Worm (Caenorhabditis elegans) whole organism, mixed stage, embryonic: ENCODE measurements around the gene E02A10.4.

Source experiments
- M03D4.4 ChIP-seq: sonication (generic microtip); optimal IDR thresholded peaks from 2 replicates; lab custom pipeline; 2017; ENCODE audit warnings: mild to moderate bottlenecking, missing genetic modification characterization, missing compliant biosample characterization
- bed-3 ChIP-seq: fragments of 200-800 bp; sonication (Bioruptor generic); optimal IDR thresholded peaks from 3 replicates; lab custom pipeline; 2018; ENCODE audit warnings: mild to moderate bottlenecking, missing genetic modification characterization, moderate library complexity, missing compliant biosample characterization
- blmp-1 ChIP-seq: fragments of 150-350 bp; optimal IDR thresholded peaks from 2 replicates; lab custom pipeline; 2014; ENCODE audit warnings: missing biosample characterization, missing genetic modification characterization
- ceh-39 ChIP-seq: fragments of 150-350 bp; optimal IDR thresholded peaks from 2 replicates; lab custom pipeline; 2014; ENCODE audit warnings: missing biosample characterization, missing genetic modification characterization
- ceh-43 ChIP-seq: fragments of 200-800 bp; sonication (Bioruptor generic); optimal IDR thresholded peaks from 2 replicates; lab custom pipeline; 2018; ENCODE audit warnings: mild to moderate bottlenecking, missing genetic modification characterization, moderate library complexity, missing compliant biosample characterization
- ceh-83 ChIP-seq: fragments of 200-800 bp; sonication (Bioruptor generic); optimal IDR thresholded peaks from 2 replicates; lab custom pipeline; 2018; ENCODE audit warnings: mild to moderate bottlenecking, missing genetic modification characterization, missing compliant biosample characterization
- ces-1 ChIP-seq: fragments of 150-350 bp; optimal IDR thresholded peaks from 2 replicates; lab custom pipeline; 2014; ENCODE audit warnings: missing biosample characterization, missing genetic modification reagents, missing genetic modification characterization
- cnd-1 ChIP-seq: fragments of 200-800 bp; sonication (Bioruptor generic); optimal IDR thresholded peaks from 2 replicates; lab custom pipeline; 2018; ENCODE audit warnings: mild to moderate bottlenecking, missing genetic modification characterization, missing compliant biosample characterization
- drap-1 ChIP-seq: fragments of 200-800 bp; sonication (Bioruptor generic); optimal IDR thresholded peaks from 3 replicates; lab custom pipeline; 2018; ENCODE audit warnings: mild to moderate bottlenecking, missing genetic modification characterization, missing compliant biosample characterization
- elt-1 ChIP-seq: sonication (generic microtip); optimal IDR thresholded peaks from 2 replicates; lab custom pipeline; 2017; ENCODE audit warnings: missing genetic modification characterization, mild to moderate bottlenecking, missing compliant biosample characterization, antibody characterized with exemption, moderate library complexity, borderline replicate concordance; ENCODE audit not compliant: insufficient read depth
- elt-3 ChIP-seq: fragments of 150-350 bp; optimal IDR thresholded peaks from 2 replicates; lab custom pipeline; 2014; ENCODE audit warnings: missing biosample characterization, missing genetic modification characterization
- flh-1 ChIP-seq: fragments of 200-800 bp; sonication (Bioruptor generic); optimal IDR thresholded peaks from 2 replicates; lab custom pipeline; 2018; ENCODE audit warnings: mild to moderate bottlenecking, missing genetic modification characterization, moderate library complexity, missing compliant biosample characterization
- ham-2 ChIP-seq: fragments of 200-800 bp; sonication (Bioruptor generic); optimal IDR thresholded peaks from 2 replicates; lab custom pipeline; 2018; ENCODE audit warnings: mild to moderate bottlenecking, missing genetic modification characterization, missing compliant biosample characterization
- hlh-1 ChIP-seq: fragments of 150-350 bp; optimal IDR thresholded peaks from 2 replicates; lab custom pipeline; 2014; ENCODE audit warnings: missing biosample characterization, missing genetic modification reagents, missing genetic modification characterization
- lin-13 ChIP-seq: fragments of 150-350 bp; optimal IDR thresholded peaks from 2 replicates; lab custom pipeline; 2014; ENCODE audit warnings: missing biosample characterization, missing genetic modification characterization
- lin-32 ChIP-seq: fragments of 200-800 bp; sonication (Bioruptor generic); optimal IDR thresholded peaks from 2 replicates; lab custom pipeline; 2018; ENCODE audit warnings: mild to moderate bottlenecking, missing genetic modification characterization, missing compliant biosample characterization
- lsy-2 ChIP-seq: fragments of 150-350 bp; optimal IDR thresholded peaks from 2 replicates; lab custom pipeline; 2014; ENCODE audit warnings: missing biosample characterization, missing genetic modification characterization
- mab-5 ChIP-seq: fragments of 150-350 bp; optimal IDR thresholded peaks from 2 replicates; lab custom pipeline; 2014; ENCODE audit warnings: missing biosample characterization, missing genetic modification characterization
- mep-1 ChIP-seq: fragments of 150-350 bp; optimal IDR thresholded peaks from 2 replicates; lab custom pipeline; 2017; ENCODE audit warnings: missing biosample characterization, missing genetic modification reagents, missing genetic modification characterization, inconsistent platforms
- mls-2 ChIP-seq: sonication (generic microtip); optimal IDR thresholded peaks from 2 replicates; lab custom pipeline; 2016; ENCODE audit warnings: mild to moderate bottlenecking, missing genetic modification characterization, moderate library complexity, missing compliant biosample characterization
- nhr-12 ChIP-seq: fragments of 150-350 bp; optimal IDR thresholded peaks from 2 replicates; lab custom pipeline; 2014; ENCODE audit warnings: missing biosample characterization, missing genetic modification characterization
- nhr-2 ChIP-seq: fragments of 150-350 bp; optimal IDR thresholded peaks from 2 replicates; lab custom pipeline; 2014; ENCODE audit warnings: missing biosample characterization, missing genetic modification characterization
- nhr-237 ChIP-seq: fragments of 150-350 bp; optimal IDR thresholded peaks from 2 replicates; lab custom pipeline; 2014; ENCODE audit warnings: missing biosample characterization, missing genetic modification characterization
- nhr-28 ChIP-seq: fragments of 150-350 bp; optimal IDR thresholded peaks from 2 replicates; lab custom pipeline; 2014; ENCODE audit warnings: missing biosample characterization, missing genetic modification characterization
- nhr-76 ChIP-seq: sonication (generic microtip); optimal IDR thresholded peaks from 2 replicates; lab custom pipeline; 2017; ENCODE audit warnings: missing biosample characterization, missing genetic modification characterization
- pha-4 ChIP-seq: fragments of 150-350 bp; optimal IDR thresholded peaks from 2 replicates; lab custom pipeline; 2018; ENCODE audit warnings: missing biosample characterization, missing genetic modification reagents, missing genetic modification characterization
- sem-2 ChIP-seq: fragments of 200-800 bp; sonication (Bioruptor generic); optimal IDR thresholded peaks from 2 replicates; lab custom pipeline; 2018; ENCODE audit warnings: mild to moderate bottlenecking, missing genetic modification characterization, missing compliant biosample characterization
- snpc-4 ChIP-seq: fragments of 150-350 bp; optimal IDR thresholded peaks from 2 replicates; lab custom pipeline; 2014; ENCODE audit warnings: missing biosample characterization, missing genetic modification characterization
- sptf-1 ChIP-seq: sonication (generic microtip); optimal IDR thresholded peaks from 2 replicates; lab custom pipeline; 2017; ENCODE audit warnings: mild to moderate bottlenecking, missing genetic modification characterization, moderate library complexity, missing compliant biosample characterization
- tbx-8 ChIP-seq: fragments of 200-800 bp; sonication (Bioruptor generic); optimal IDR thresholded peaks from 2 replicates; lab custom pipeline; 2018; ENCODE audit warnings: mild to moderate bottlenecking, missing genetic modification characterization, moderate library complexity, missing compliant biosample characterization
- unc-120 ChIP-seq: sonication (generic microtip); optimal IDR thresholded peaks from 2 replicates; lab custom pipeline; 2017; ENCODE audit warnings: missing genetic modification characterization, missing compliant biosample characterization; ENCODE audit not compliant: poor library complexity, severe bottlenecking
- unc-39 ChIP-seq: fragments of 150-350 bp; optimal IDR thresholded peaks from 2 replicates; lab custom pipeline; 2014; ENCODE audit warnings: missing biosample characterization, missing genetic modification characterization
- unc-62 ChIP-seq: fragments of 150-350 bp; optimal IDR thresholded peaks from 2 replicates; lab custom pipeline; 2014; ENCODE audit warnings: missing biosample characterization, missing genetic modification reagents, missing genetic modification characterization
- zip-8 ChIP-seq: fragments of 150-350 bp; optimal IDR thresholded peaks from 2 replicates; lab custom pipeline; 2014; ENCODE audit warnings: missing biosample characterization, missing genetic modification characterization
- ztf-11 ChIP-seq: fragments of 150-350 bp; optimal IDR thresholded peaks from 2 replicates; lab custom pipeline; 2014; ENCODE audit warnings: missing biosample characterization, missing genetic modification characterization

Gene E02A10.4

ce11 chrV:12607113-12607512 lies 39.4 kb upstream of the E02A10.4 start, which contains the start of gene erg-28:
Gene erg-28, plus strand, starts transcription at chrV:12607413.
- TF ChIP-seq nhr-2 (tag; lab: Kevin White, UChicago) (no peak), ceh-39 (tag; lab: Kevin White, UChicago) (no peak), unc-62 (GFP tag; lab: Kevin White, UChicago) (no peak), ztf-11 (tag; lab: Kevin White, UChicago) (no peak), lsy-2 (tag; lab: Kevin White, UChicago) (no peak), nhr-12 (no peak), nhr-237 (tag; lab: Kevin White, UChicago) (no peak), unc-120 (tag; lab: Kevin White, UChicago) (no peak), hlh-1 (tag; lab: Kevin White, UChicago) (no peak), zip-8 (tag; lab: Kevin White, UChicago) (no peak)

ce11 chrV:12601835-12602234 lies 34.1 kb upstream of the E02A10.4 start:
- TF ChIP-seq mep-1 (no peak), nhr-76 (tag; lab: Kevin White, UChicago) (no peak), flh-1 (GFP tag; lab: Kevin White, UChicago) (no peak), nhr-12 (no peak), unc-39 (tag; lab: Kevin White, UChicago) (no peak), nhr-2 (tag; lab: Kevin White, UChicago) (no peak), M03D4.4 (tag; lab: Kevin White, UChicago) (no peak), lsy-2 (tag; lab: Kevin White, UChicago) (no peak), ceh-43 (no peak), ham-2 (GFP tag; lab: Kevin White, UChicago) (no peak), unc-120 (tag; lab: Kevin White, UChicago) (no peak), ces-1 (GFP tag; lab: Kevin White, UChicago) (no peak)

ce11 chrV:12599510-12600242 lies 31.9 kb upstream of the E02A10.4 start, which contains the start of gene C14C10.5:
Gene C14C10.5, plus strand, starts transcription at chrV:12600192.
- TF ChIP-seq mls-2 (tag; lab: Kevin White, UChicago) (no peak), ces-1 (GFP tag; lab: Kevin White, UChicago) (no peak), mep-1 (peak; percentile 1)

- TF ChIP-seq unc-120 (tag; lab: Kevin White, UChicago) (no peak), flh-1 (GFP tag; lab: Kevin White, UChicago) (no peak), ham-2 (GFP tag; lab: Kevin White, UChicago) (no peak), ceh-43 (no peak), cnd-1 (tag; lab: Kevin White, UChicago) (no peak)
These were observed 31.4 kb upstream of the E02A10.4 start, which contains the start of the genes C14C10.10 and ril-2 for ce11 chrV:12599110-12599509. Gene C14C10.10, minus strand, starts transcription at chrV:12599128. Gene ril-2, minus strand, starts transcription at chrV:12599157.

ce11 chrV:12596795-12597194 lies 29.0 kb upstream of the E02A10.4 start:
- TF ChIP-seq nhr-12 (no peak), elt-1 (tag; lab: Kevin White, UChicago) (no peak), flh-1 (GFP tag; lab: Kevin White, UChicago) (no peak), nhr-76 (tag; lab: Kevin White, UChicago) (no peak), mep-1 (no peak), zip-8 (tag; lab: Kevin White, UChicago) (no peak), hlh-1 (tag; lab: Kevin White, UChicago) (peak; percentile 53), blmp-1 (tag; lab: Kevin White, UChicago) (no peak), cnd-1 (tag; lab: Kevin White, UChicago) (peak; percentile 78), snpc-4 (tag; lab: Kevin White, UChicago) (no peak), bed-3 (GFP tag; lab: Kevin White, UChicago) (peak; percentile 64), nhr-237 (tag; lab: Kevin White, UChicago) (no peak), lin-13 (peak; percentile 25), ceh-83 (GFP tag; lab: Kevin White, UChicago) (peak; percentile 82), nhr-28 (tag; lab: Kevin White, UChicago) (no peak), mab-5 (no peak), unc-39 (tag; lab: Kevin White, UChicago) (no peak), lin-32 (GFP tag; lab: Kevin White, UChicago) (peak; percentile 48), ceh-43 (peak; percentile 59), sem-2 (peak; percentile 67), M03D4.4 (tag; lab: Kevin White, UChicago) (peak; percentile 84), pha-4 (tag; lab: Kevin White, UChicago) (peak; percentile 63), ztf-11 (tag; lab: Kevin White, UChicago) (no peak), tbx-8 (GFP tag; lab: Kevin White, UChicago) (peak; percentile 69), nhr-2 (tag; lab: Kevin White, UChicago) (no peak), ces-1 (GFP tag; lab: Kevin White, UChicago) (no peak), drap-1 (peak; percentile 83), ceh-39 (tag; lab: Kevin White, UChicago) (no peak), ham-2 (GFP tag; lab: Kevin White, UChicago) (peak; percentile 63), unc-62 (GFP tag; lab: Kevin White, UChicago) (no peak), mls-2 (tag; lab: Kevin White, UChicago) (peak; percentile 87), lsy-2 (tag; lab: Kevin White, UChicago) (peak; percentile 42), sptf-1 (tag; lab: Kevin White, UChicago) (peak; percentile 85), elt-3 (no peak), unc-120 (tag; lab: Kevin White, UChicago) (peak; percentile 42)
- TF ChIP-seq, all 35 proteins: peak for 17
